Worm (Caenorhabditis elegans): ENCODE results near the gene ari-2.

- TF ChIP-seq him-1 (tag; optimal IDR thresholded peaks at IDR 0.05) (no peak), dao-5 (tag; optimal IDR thresholded peaks at IDR 0.05) (no peak), W03F9.2 (tag; optimal IDR thresholded peaks at IDR 0.05) (no peak)
Observed at ce11 chrIV:5565105-5565504, 14.2 kb downstream of the ari-2 start.
